Fruit fly (Drosophila melanogaster) whole organism, embryonic: ENCODE data around the gene CG14659.

Experiments used
- Abd-B ChIP-seq: fragments of 200-800 bp; sonication (Bioruptor generic); optimal IDR thresholded peaks from 2 replicates; lab custom pipeline; 2018; ENCODE audit warnings: missing biosample characterization, mild to moderate bottlenecking, missing genetic modification characterization, moderate library complexity
- Antp ChIP-seq: fragments of 200-800 bp; sonication (Bioruptor generic); optimal IDR thresholded peaks from 3 replicates; lab custom pipeline; 2016; ENCODE audit warnings: missing biosample characterization, missing genetic modification characterization
- Atf3 ChIP-seq: fragments of 200-800 bp; sonication (Bioruptor generic); optimal IDR thresholded peaks from 3 replicates; lab custom pipeline; 2016; ENCODE audit warnings: missing biosample characterization, missing genetic modification characterization
- B-H1 ChIP-seq: fragments of 200-800 bp; sonication (Bioruptor generic); IDR thresholded peaks from 3 replicates; pipeline ENCODE4 v1.3.6; 2022; ENCODE audit warnings: missing biosample characterization, missing genetic modification characterization
- C15 ChIP-seq: fragments of 200-800 bp; sonication (Bioruptor generic); IDR thresholded peaks from 3 replicates; pipeline ENCODE4 v1.3.6; 2022; ENCODE audit warnings: missing biosample characterization, missing genetic modification characterization
- CG10209 ChIP-seq: fragments of 200-800 bp; sonication (Bioruptor generic); optimal IDR thresholded peaks from 3 replicates; lab custom pipeline; 2017; ENCODE audit warnings: missing biosample characterization, mild to moderate bottlenecking, missing genetic modification characterization, missing genetic modification reagents
- CG12155 ChIP-seq: fragments of 200-800 bp; sonication (Bioruptor generic); optimal IDR thresholded peaks from 3 replicates; lab custom pipeline; 2016; ENCODE audit warnings: missing biosample characterization, missing genetic modification characterization
- CG12299 ChIP-seq: fragments of 200-800 bp; sonication (Bioruptor generic); optimal IDR thresholded peaks from 2 replicates; lab custom pipeline; 2018; ENCODE audit warnings: missing biosample characterization, mild to moderate bottlenecking, missing genetic modification characterization
- CG14441 ChIP-seq: fragments of 200-800 bp; sonication (Bioruptor generic); IDR thresholded peaks from 2 replicates; pipeline ENCODE4 v1.3.6; 2022; ENCODE audit warnings: missing biosample characterization, missing genetic modification characterization
- CG16863 ChIP-seq: fragments of 200-800 bp; sonication (Bioruptor generic); optimal IDR thresholded peaks from 3 replicates; lab custom pipeline; 2016; ENCODE audit warnings: missing biosample characterization, missing genetic modification characterization
- CG17186 ChIP-seq: fragments of 200-800 bp; sonication (Bioruptor generic); optimal IDR thresholded peaks from 3 replicates; lab custom pipeline; 2017; ENCODE audit warnings: missing biosample characterization, missing genetic modification reagents, missing genetic modification characterization
- CG1832 ChIP-seq: fragments of 200-800 bp; sonication (Bioruptor generic); optimal IDR thresholded peaks from 2 replicates; lab custom pipeline; 2017; ENCODE audit warnings: missing biosample characterization, mild to moderate bottlenecking, missing genetic modification characterization, inconsistent platforms
- CG18619 ChIP-seq: fragments of 200-800 bp; sonication (Bioruptor generic); optimal IDR thresholded peaks from 3 replicates; lab custom pipeline; 2017; ENCODE audit warnings: missing biosample characterization, mild to moderate bottlenecking, missing genetic modification characterization
- CG2116 ChIP-seq: fragments of 200-800 bp; sonication (Bioruptor generic); optimal IDR thresholded peaks from 3 replicates; lab custom pipeline; 2018; ENCODE audit warnings: missing biosample characterization, mild to moderate bottlenecking, missing genetic modification characterization
- CG2889 ChIP-seq: fragments of 200-800 bp; sonication (Bioruptor generic); IDR thresholded peaks from 3 replicates; pipeline ENCODE4 v1.3.6; 2022; ENCODE audit warnings: missing biosample characterization, missing genetic modification characterization
- CG30431 ChIP-seq: fragments of 200-800 bp; sonication (Bioruptor generic); optimal IDR thresholded peaks from 2 replicates; lab custom pipeline; 2017; ENCODE audit warnings: missing biosample characterization, missing genetic modification characterization
- CG34224 ChIP-seq: fragments of 200-800 bp; sonication (Bioruptor generic); IDR thresholded peaks from 3 replicates; pipeline ENCODE4 v1.3.6; 2022; ENCODE audit warnings: missing biosample characterization, missing genetic modification characterization; ENCODE audit not compliant: partially characterized antibody
- CG34376 ChIP-seq: fragments of 200-800 bp; sonication (Bioruptor generic); optimal IDR thresholded peaks from 2 replicates; lab custom pipeline; 2018; ENCODE audit warnings: missing biosample characterization, mild to moderate bottlenecking, missing genetic modification characterization
- CG4617 ChIP-seq: fragments of 200-800 bp; sonication (Bioruptor generic); optimal IDR thresholded peaks from 3 replicates; lab custom pipeline; 2016; ENCODE audit warnings: missing biosample characterization, missing genetic modification characterization, borderline replicate concordance
- CG6683 ChIP-seq: fragments of 200-800 bp; sonication (Bioruptor generic); optimal IDR thresholded peaks from 2 replicates; lab custom pipeline; 2017; ENCODE audit warnings: missing biosample characterization, mild to moderate bottlenecking, missing genetic modification characterization, missing genetic modification reagents
- CG9437 ChIP-seq: fragments of 200-800 bp; sonication (Bioruptor generic); optimal IDR thresholded peaks from 2 replicates; lab custom pipeline; 2018; ENCODE audit warnings: missing biosample characterization, mild to moderate bottlenecking, missing genetic modification characterization
- CG9797 ChIP-seq: fragments of 200-800 bp; sonication (Bioruptor generic); optimal IDR thresholded peaks from 3 replicates; lab custom pipeline; 2018; ENCODE audit warnings: missing biosample characterization, mild to moderate bottlenecking, missing genetic modification characterization
- CHES-1-like ChIP-seq: fragments of 200-800 bp; sonication (Bioruptor generic); optimal IDR thresholded peaks from 2 replicates; lab custom pipeline; 2016; ENCODE audit warnings: missing biosample characterization, missing genetic modification characterization
- Camta ChIP-seq: fragments of 200-800 bp; sonication (Bioruptor generic); optimal IDR thresholded peaks from 2 replicates; lab custom pipeline; 2016; ENCODE audit warnings: missing biosample characterization, missing genetic modification characterization
- Dll ChIP-seq: fragments of 200-800 bp; sonication (Bioruptor generic); IDR thresholded peaks from 4 replicates; pipeline ENCODE4 v1.3.6; 2022; ENCODE audit warnings: missing biosample characterization, missing genetic modification characterization; ENCODE audit not compliant: partially characterized antibody
- Dp ChIP-seq: fragments of 200-800 bp; sonication (Bioruptor generic); optimal IDR thresholded peaks from 2 replicates; lab custom pipeline; 2018; ENCODE audit warnings: missing biosample characterization, mild to moderate bottlenecking, missing genetic modification characterization, moderate library complexity
- E2f2 ChIP-seq: fragments of 200-800 bp; sonication (Bioruptor generic); IDR thresholded peaks from 2 replicates; pipeline ENCODE4 v1.3.6; 2022; ENCODE audit warnings: missing biosample characterization, missing genetic modification characterization
- Myb ChIP-seq: fragments of 200-800 bp; sonication (Bioruptor generic); optimal IDR thresholded peaks from 2 replicates; lab custom pipeline; 2016; ENCODE audit warnings: missing biosample characterization, missing genetic modification characterization
- Nf-YB ChIP-seq: fragments of 200-800 bp; sonication (Bioruptor generic); optimal IDR thresholded peaks from 3 replicates; lab custom pipeline; 2019; ENCODE audit warnings: missing biosample characterization, mild to moderate bottlenecking, missing genetic modification characterization, moderate library complexity
- Sry-β ChIP-seq: fragments of 200-800 bp; sonication (Bioruptor generic); optimal IDR thresholded peaks from 2 replicates; lab custom pipeline; 2018; ENCODE audit warnings: missing biosample characterization, mild to moderate bottlenecking, missing genetic modification characterization, moderate library complexity
- Sry-δ ChIP-seq: fragments of 200-800 bp; sonication (Bioruptor generic); optimal IDR thresholded peaks from 2 replicates; lab custom pipeline; 2016; ENCODE audit warnings: missing biosample characterization, missing genetic modification characterization
- abd-A ChIP-seq: fragments of 200-800 bp; sonication (Bioruptor generic); optimal IDR thresholded peaks from 3 replicates; lab custom pipeline; 2019; ENCODE audit warnings: missing biosample characterization, mild to moderate bottlenecking, missing genetic modification characterization, moderate library complexity
- bigmax ChIP-seq: fragments of 200-800 bp; sonication (Bioruptor generic); optimal IDR thresholded peaks from 2 replicates; lab custom pipeline; 2018; ENCODE audit warnings: missing biosample characterization, mild to moderate bottlenecking, missing genetic modification characterization
- bsh ChIP-seq, 2 experiments: fragments of 200-800 bp; sonication (Bioruptor generic); optimal IDR thresholded peaks; 2 replicates each; lab custom pipeline; 2017 to 2018; ENCODE audit warnings: mild to moderate bottlenecking in 2 of 2, missing biosample characterization in 2 of 2, missing genetic modification characterization in 2 of 2, moderate library complexity in 1 of 2
- ci ChIP-seq: fragments of 200-800 bp; sonication (Bioruptor generic); IDR thresholded peaks from 3 replicates; pipeline ENCODE4 v1.3.6; 2022; ENCODE audit warnings: missing biosample characterization, missing genetic modification characterization
- dimm ChIP-seq: fragments of 200-800 bp; sonication (Bioruptor generic); IDR thresholded peaks from 2 replicates; pipeline ENCODE4 v1.3.6; 2022; ENCODE audit warnings: missing biosample characterization, missing genetic modification characterization
- fru ChIP-seq: fragments of >200 bp; optimal IDR thresholded peaks from 2 replicates; lab custom pipeline; 2017
- gcm2 ChIP-seq: fragments of 200-800 bp; sonication (Bioruptor generic); optimal IDR thresholded peaks from 2 replicates; lab custom pipeline; 2016; ENCODE audit warnings: missing biosample characterization, missing genetic modification characterization
- gt ChIP-seq: fragments of 200-800 bp; sonication (Bioruptor generic); IDR thresholded peaks from 2 replicates; pipeline ENCODE4 v1.3.6; 2022; ENCODE audit warnings: missing biosample characterization, missing genetic modification characterization
- hth ChIP-seq: fragments of >200 bp; optimal IDR thresholded peaks from 2 replicates; lab custom pipeline; 2017; ENCODE audit warnings: inconsistent platforms
- inv ChIP-seq: fragments of 200-800 bp; sonication (Bioruptor generic); IDR thresholded peaks from 2 replicates; pipeline ENCODE4 v1.3.6; 2022; ENCODE audit warnings: missing biosample characterization, missing genetic modification characterization; ENCODE audit not compliant: partially characterized antibody
- jigr1 ChIP-seq: fragments of 200-800 bp; sonication (Bioruptor generic); IDR thresholded peaks from 3 replicates; pipeline ENCODE4 v1.3.6; 2022; ENCODE audit warnings: missing biosample characterization, missing genetic modification characterization
- nau ChIP-seq: fragments of 200-800 bp; sonication (Bioruptor generic); optimal IDR thresholded peaks from 3 replicates; lab custom pipeline; 2017; ENCODE audit warnings: missing biosample characterization, mild to moderate bottlenecking, missing genetic modification characterization, missing genetic modification reagents
- phol ChIP-seq: fragments of 200-800 bp; sonication (Bioruptor generic); optimal IDR thresholded peaks from 3 replicates; lab custom pipeline; 2018; ENCODE audit warnings: missing biosample characterization, mild to moderate bottlenecking, missing genetic modification characterization, moderate library complexity
- sd ChIP-seq: fragments of 200-800 bp; sonication (Bioruptor generic); optimal IDR thresholded peaks from 3 replicates; lab custom pipeline; 2018; ENCODE audit warnings: missing biosample characterization, mild to moderate bottlenecking, missing genetic modification characterization, moderate library complexity
- sens ChIP-seq: fragments of 200-800 bp; sonication (Bioruptor generic); peaks from one replicate; lab custom pipeline; 2016; ENCODE audit warnings: missing biosample characterization, missing genetic modification characterization
- sima ChIP-seq: fragments of 200-800 bp; sonication (Bioruptor generic); optimal IDR thresholded peaks from 2 replicates; lab custom pipeline; 2016; ENCODE audit warnings: missing biosample characterization, missing genetic modification characterization
- sisA ChIP-seq: fragments of 200-800 bp; sonication (Bioruptor generic); IDR thresholded peaks from 2 replicates; pipeline ENCODE4 v1.3.6; 2022; ENCODE audit warnings: missing biosample characterization, missing genetic modification characterization
- tio ChIP-seq: fragments of 200-800 bp; sonication (Bioruptor generic); optimal IDR thresholded peaks from 2 replicates; lab custom pipeline; 2017; ENCODE audit warnings: missing biosample characterization, missing genetic modification characterization, inconsistent platforms
- trh ChIP-seq: fragments of 200-800 bp; sonication (Bioruptor generic); optimal IDR thresholded peaks from 2 replicates; lab custom pipeline; 2016; ENCODE audit warnings: missing biosample characterization, missing genetic modification characterization
- twi ChIP-seq: fragments of 200-800 bp; optimal IDR thresholded peaks from 2 replicates; lab custom pipeline; 2019; ENCODE audit warnings: missing biosample characterization, mild to moderate bottlenecking, missing genetic modification characterization, moderate library complexity

Gene CG14659

dm6 chr3R:4813172-4813716, 17.9 kb downstream of the CG14659 start (continued):
- TF ChIP-seq gcm2 (GFP tag; lab: Kevin White, UChicago), result no peak
- TF ChIP-seq Dp, result no peak
- peak; percentile 46 for TF ChIP-seq CG30431
- peak; percentile 9 for TF ChIP-seq Antp
- no peak for TF ChIP-seq fru
- no peak for TF ChIP-seq CG9437 (GFP tag; lab: Kevin White, UChicago)
- peak; percentile 59 for TF ChIP-seq Sry-β (GFP tag; lab: Kevin White, UChicago)
- TF ChIP-seq Camta (GFP tag; lab: Kevin White, UChicago), result peak; percentile 31
- TF ChIP-seq CG4617 (GFP tag; lab: Kevin White, UChicago), result peak; percentile 41
- TF ChIP-seq sisA (GFP tag; lab: Robert Waterston, UW), result peak; percentile 58
- no peak for TF ChIP-seq tio (GFP tag; lab: Kevin White, UChicago)
- TF ChIP-seq abd-A (tag; lab: Kevin White, UChicago), result no peak
- TF ChIP-seq ci (GFP tag; lab: Robert Waterston, UW), result peak; percentile 80
- TF ChIP-seq dimm (GFP tag; lab: Robert Waterston, UW), result no peak
- TF ChIP-seq gt, result no peak
- TF ChIP-seq CG34224 (GFP tag; lab: Robert Waterston, UW), result peak; percentile 55; the same call in 1 of the 3 replicates
- TF ChIP-seq CG14441, result peak; percentile 37; the same call in 1 of the 2 replicates
- no peak for TF ChIP-seq Atf3 (GFP tag; lab: Kevin White, UChicago)
- peak; percentile 42 for TF ChIP-seq E2f2 (GFP tag; lab: Robert Waterston, UW)
- TF ChIP-seq CG1832 (GFP tag; lab: Kevin White, UChicago), result no peak
- TF ChIP-seq sens (GFP tag; lab: Kevin White, UChicago), result peak; percentile 89
- TF ChIP-seq CG17186, result no peak
- no peak for TF ChIP-seq bigmax (GFP tag; lab: Kevin White, UChicago)
- peak; percentile 68 for TF ChIP-seq inv
- no peak for TF ChIP-seq jigr1 (GFP tag; lab: Robert Waterston, UW)
- peak; percentile 28 for TF ChIP-seq CHES-1-like (GFP tag; lab: Kevin White, UChicago)
- TF ChIP-seq phol (tag; lab: Kevin White, UChicago), result peak; percentile 71
- peak; percentile 55 for TF ChIP-seq CG2116 (GFP tag; lab: Kevin White, UChicago)
- TF ChIP-seq Nf-YB (GFP tag; lab: Kevin White, UChicago), result peak; percentile 68
- peak; percentile 60 for TF ChIP-seq CG18619
- no peak for TF ChIP-seq sima
- no peak for TF ChIP-seq hth
- TF ChIP-seq Sry-δ (GFP tag; lab: Kevin White, UChicago), result peak; percentile 76
- no peak for TF ChIP-seq Myb (GFP tag; lab: Kevin White, UChicago)
- TF ChIP-seq twi (tag; lab: Kevin White, UChicago), result peak; percentile 68
- TF ChIP-seq CG12155 (GFP tag; lab: Kevin White, UChicago), result peak; percentile 32
- no peak for TF ChIP-seq trh (GFP tag; lab: Kevin White, UChicago)
- peak; percentile 85 for TF ChIP-seq nau (GFP tag; lab: Kevin White, UChicago)
- TF ChIP-seq C15 (GFP tag; lab: Robert Waterston, UW), result no peak
- peak; percentile 69 for TF ChIP-seq Dll
- TF ChIP-seq bsh (GFP tag; optimal IDR thresholded peaks at IDR 0.05; lab: Kevin White, UChicago), result peak; percentile 28 to 80
- TF ChIP-seq sd, result peak; percentile 32
- peak; percentile 65 for TF ChIP-seq CG34376
- 0 out of 3 replicates have a peak, but pooled peaks have one; percentile 22 for TF ChIP-seq CG2889 (GFP tag; lab: Robert Waterston, UW)
- peak; percentile 18 for TF ChIP-seq CG6683
- peak; percentile 37; the same call in 1 of the 3 replicates for TF ChIP-seq B-H1 (GFP tag; lab: Robert Waterston, UW)
- no peak for TF ChIP-seq Abd-B (GFP tag; lab: Kevin White, UChicago)
- peak; percentile 73 for TF ChIP-seq CG10209 (GFP tag; lab: Kevin White, UChicago)
- peak; percentile 26 for TF ChIP-seq CG16863 (GFP tag; lab: Kevin White, UChicago)
- TF ChIP-seq CG9797 (GFP tag; lab: Kevin White, UChicago), result peak; percentile 35
- peak; percentile 54 for TF ChIP-seq CG12299
